Fruit fly (Drosophila melanogaster) whole organism: ENCODE results near the gene kirre.

Source experiments
- CG8478 ChIP-seq: fragments of >200 bp; optimal IDR thresholded peaks from 2 replicates; lab custom pipeline; 2018; ENCODE audit warnings: inconsistent platforms
- Dll ChIP-seq: fragments of >200 bp; optimal IDR thresholded peaks from 2 replicates; lab custom pipeline; 2017

DNA sequence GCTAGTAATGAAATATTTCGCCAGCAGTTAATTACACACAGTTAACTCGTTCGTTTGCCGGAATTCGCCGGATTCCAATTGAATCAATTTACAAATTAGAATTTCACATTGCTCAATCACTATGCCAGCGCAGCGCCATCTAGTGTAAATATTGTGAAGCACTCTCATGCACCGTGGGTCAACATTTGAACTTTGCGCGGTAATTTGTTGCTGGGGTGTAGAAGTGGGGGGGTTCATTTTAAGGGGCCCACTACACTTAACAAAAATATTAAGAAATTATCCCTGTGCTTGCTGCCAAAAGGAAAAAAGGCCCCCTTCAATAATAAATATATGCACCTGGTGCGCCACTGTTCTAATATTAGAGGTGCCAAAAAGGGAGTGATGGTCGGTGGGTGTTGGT, 383.4 kb downstream of the kirre start:
- TF ChIP-seq CG8478 (lab: Kevin White, UChicago) (no peak), Dll (lab: Kevin White, UChicago) (no peak)
